Fruit fly (Drosophila melanogaster): ENCODE results near the gene Or19b.

DNA sequence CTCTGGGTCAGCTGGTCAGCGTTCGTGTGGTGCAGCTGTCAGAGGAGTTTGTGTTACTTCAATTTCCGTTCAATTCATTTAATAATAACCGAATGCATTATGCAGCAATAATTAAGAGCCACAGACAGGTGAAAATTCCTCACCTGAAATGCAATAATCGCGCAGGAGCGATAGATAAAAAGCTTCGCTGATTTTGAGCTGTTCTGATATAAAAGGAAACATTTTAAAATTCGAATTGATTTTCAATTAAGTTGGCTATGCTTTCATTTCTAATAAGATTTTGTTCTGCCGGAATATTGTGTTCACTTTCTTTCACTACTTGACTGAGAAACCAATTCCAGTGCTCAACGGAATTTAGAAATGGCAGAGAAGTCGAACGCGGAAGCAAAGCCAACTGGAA lies 45.3 kb downstream of the Or19b start, which contains the start of gene CG42583:
- TF ChIP-seq Ets98B (GFP tag; IDR thresholded peaks at IDR 0.05) (no peak), CG8301 (tag; optimal IDR thresholded peaks at IDR 0.05) (no peak), CG15710 (tag; optimal IDR thresholded peaks at IDR 0.05) (no peak), EcR (GFP tag; optimal IDR thresholded peaks at IDR 0.05) (no peak), Pif1B (GFP tag; optimal IDR thresholded peaks at IDR 0.05) (no peak), CG13204 (GFP tag; optimal IDR thresholded peaks at IDR 0.05) (no peak), Snoo (tag; optimal IDR thresholded peaks at IDR 0.05) (no peak), CG12605 (GFP tag; IDR thresholded peaks at IDR 0.05) (no peak), CG9948 (tag; optimal IDR thresholded peaks at IDR 0.05) (no peak), CG8159 (tag; optimal IDR thresholded peaks at IDR 0.05) (no peak), rn (GFP tag; IDR thresholded peaks at IDR 0.05) (no peak), CG4496 (GFP tag; IDR thresholded peaks at IDR 0.05) (no peak), D1 (tag; optimal IDR thresholded peaks at IDR 0.05) (no peak)

Measured in whole organism, pupa.